Worm (Caenorhabditis elegans): ENCODE measurements around the gene pes-10.

- no peak for TF ChIP-seq ztf-11 (tag; optimal IDR thresholded peaks at IDR 0.05)
- TF ChIP-seq pha-4 (tag; optimal IDR thresholded peaks at IDR 0.05), result no peak
- TF ChIP-seq snpc-4 (tag; optimal IDR thresholded peaks at IDR 0.05), result no peak
- TF ChIP-seq ceh-16 (tag; optimal IDR thresholded peaks at IDR 0.05), result no peak
- no peak for TF ChIP-seq ceh-82 (tag; optimal IDR thresholded peaks at IDR 0.05)
- no peak for TF ChIP-seq lin-15B (tag; optimal IDR thresholded peaks at IDR 0.05)
- TF ChIP-seq nhr-43 (tag; optimal IDR thresholded peaks at IDR 0.05; ENCODE audit: poor library complexity, severe bottlenecking), result no peak
- TF ChIP-seq ceh-9 (tag; optimal IDR thresholded peaks at IDR 0.05), result no peak
- no peak for TF ChIP-seq ZK546.5 (tag; optimal IDR thresholded peaks at IDR 0.05)
- TF ChIP-seq egl-27 (tag; optimal IDR thresholded peaks at IDR 0.05), result no peak
Observed at ce11 chrII:12879758-12880157, 32.1 kb upstream of the pes-10 start.
